Worm (Caenorhabditis elegans) whole organism, mixed stage, embryonic: ENCODE measurements around the gene T05G5.1.

Source experiments
- blmp-1 ChIP-seq: fragments of 150-350 bp; optimal IDR thresholded peaks from 2 replicates; lab custom pipeline; 2014; ENCODE audit warnings: missing biosample characterization, missing genetic modification characterization
- cnd-1 ChIP-seq: fragments of 200-800 bp; sonication (Bioruptor generic); optimal IDR thresholded peaks from 2 replicates; lab custom pipeline; 2018; ENCODE audit warnings: mild to moderate bottlenecking, missing genetic modification characterization, missing compliant biosample characterization
- drap-1 ChIP-seq: fragments of 200-800 bp; sonication (Bioruptor generic); optimal IDR thresholded peaks from 3 replicates; lab custom pipeline; 2018; ENCODE audit warnings: mild to moderate bottlenecking, missing genetic modification characterization, missing compliant biosample characterization
- flh-1 ChIP-seq: fragments of 200-800 bp; sonication (Bioruptor generic); optimal IDR thresholded peaks from 2 replicates; lab custom pipeline; 2018; ENCODE audit warnings: mild to moderate bottlenecking, missing genetic modification characterization, moderate library complexity, missing compliant biosample characterization
- lin-13 ChIP-seq: fragments of 150-350 bp; optimal IDR thresholded peaks from 2 replicates; lab custom pipeline; 2014; ENCODE audit warnings: missing biosample characterization, missing genetic modification characterization
- lin-32 ChIP-seq: fragments of 200-800 bp; sonication (Bioruptor generic); optimal IDR thresholded peaks from 2 replicates; lab custom pipeline; 2018; ENCODE audit warnings: mild to moderate bottlenecking, missing genetic modification characterization, missing compliant biosample characterization
- mab-5 ChIP-seq: fragments of 150-350 bp; optimal IDR thresholded peaks from 2 replicates; lab custom pipeline; 2014; ENCODE audit warnings: missing biosample characterization, missing genetic modification characterization
- mep-1 ChIP-seq: fragments of 150-350 bp; optimal IDR thresholded peaks from 2 replicates; lab custom pipeline; 2017; ENCODE audit warnings: missing biosample characterization, missing genetic modification reagents, missing genetic modification characterization, inconsistent platforms
- nhr-2 ChIP-seq: fragments of 150-350 bp; optimal IDR thresholded peaks from 2 replicates; lab custom pipeline; 2014; ENCODE audit warnings: missing biosample characterization, missing genetic modification characterization
- nhr-237 ChIP-seq: fragments of 150-350 bp; optimal IDR thresholded peaks from 2 replicates; lab custom pipeline; 2014; ENCODE audit warnings: missing biosample characterization, missing genetic modification characterization
- nhr-28 ChIP-seq: fragments of 150-350 bp; optimal IDR thresholded peaks from 2 replicates; lab custom pipeline; 2014; ENCODE audit warnings: missing biosample characterization, missing genetic modification characterization
- pha-4 ChIP-seq: fragments of 150-350 bp; optimal IDR thresholded peaks from 2 replicates; lab custom pipeline; 2018; ENCODE audit warnings: missing biosample characterization, missing genetic modification reagents, missing genetic modification characterization
- unc-39 ChIP-seq: fragments of 150-350 bp; optimal IDR thresholded peaks from 2 replicates; lab custom pipeline; 2014; ENCODE audit warnings: missing biosample characterization, missing genetic modification characterization
- unc-62 ChIP-seq: fragments of 150-350 bp; optimal IDR thresholded peaks from 2 replicates; lab custom pipeline; 2014; ENCODE audit warnings: missing biosample characterization, missing genetic modification reagents, missing genetic modification characterization

The T05G5.1 gene

ce11 chrIII:9689377-9689776 lies 53.8 kb downstream of the T05G5.1 start:
- TF ChIP-seq lin-13 = no peak
- TF ChIP-seq unc-39 = no peak
- TF ChIP-seq flh-1 (GFP tag; lab: Kevin White, UChicago) = no peak
- no peak for TF ChIP-seq pha-4 (tag; lab: Kevin White, UChicago)
- no peak for TF ChIP-seq cnd-1 (tag; lab: Kevin White, UChicago)
- TF ChIP-seq mab-5 (tag; lab: Kevin White, UChicago) = no peak
- no peak for TF ChIP-seq nhr-237 (tag; lab: Kevin White, UChicago)
- TF ChIP-seq nhr-28 = no peak
- TF ChIP-seq unc-62 = no peak
- TF ChIP-seq lin-32 (GFP tag; lab: Kevin White, UChicago) = no peak
- TF ChIP-seq nhr-2 (tag; lab: Kevin White, UChicago) = no peak
- no peak for TF ChIP-seq blmp-1
- TF ChIP-seq mep-1 (tag; lab: Kevin White, UChicago) = no peak
- no peak for TF ChIP-seq drap-1 (GFP tag; lab: Kevin White, UChicago)
